Worm (Caenorhabditis elegans) whole organism, L2 larva: ENCODE measurements around the gene F10C1.9.

Source experiments
- C34F6.9 ChIP-seq: fragments of 150-350 bp; optimal IDR thresholded peaks from 2 replicates; lab custom pipeline; 2014; ENCODE audit warnings: missing biosample characterization, missing genetic modification characterization
- F13H6.1 ChIP-seq: sonication (generic microtip); optimal IDR thresholded peaks from 2 replicates; lab custom pipeline; 2016; ENCODE audit warnings: missing genetic modification characterization, missing compliant biosample characterization
- R02D3.7 ChIP-seq: fragments of 150-350 bp; optimal IDR thresholded peaks from 2 replicates; lab custom pipeline; 2014; ENCODE audit warnings: missing biosample characterization, missing genetic modification characterization
- Y55F3AM.14 ChIP-seq: fragments of 200-800 bp; sonication (Bioruptor generic); optimal IDR thresholded peaks from 2 replicates; lab custom pipeline; 2018; ENCODE audit warnings: mild to moderate bottlenecking, missing genetic modification characterization, missing compliant biosample characterization
- alr-1 ChIP-seq: fragments of 150-350 bp; optimal IDR thresholded peaks from 2 replicates; lab custom pipeline; 2014; ENCODE audit warnings: missing biosample characterization, missing genetic modification characterization
- ama-1 ChIP-seq: fragments of 150-350 bp; optimal IDR thresholded peaks from 2 replicates; lab custom pipeline; 2018; ENCODE audit warnings: inconsistent platforms
- blmp-1 ChIP-seq: sonication (generic microtip); optimal IDR thresholded peaks from 2 replicates; lab custom pipeline; 2017; ENCODE audit warnings: missing genetic modification characterization, mild to moderate bottlenecking, missing compliant biosample characterization, antibody characterized with exemption, moderate library complexity; ENCODE audit not compliant: insufficient read depth
- ceh-82 ChIP-seq: fragments of 150-350 bp; optimal IDR thresholded peaks from 2 replicates; lab custom pipeline; 2014; ENCODE audit warnings: missing biosample characterization, missing genetic modification characterization
- crh-2 ChIP-seq: sonication (generic microtip); optimal IDR thresholded peaks from 2 replicates; lab custom pipeline; 2017; ENCODE audit warnings: missing biosample characterization, missing genetic modification characterization
- egl-27 ChIP-seq: sonication (generic microtip); optimal IDR thresholded peaks from 3 replicates; lab custom pipeline; 2017; ENCODE audit warnings: missing biosample characterization, missing genetic modification reagents, missing genetic modification characterization
- elt-1 ChIP-seq: fragments of 150-350 bp; optimal IDR thresholded peaks from 2 replicates; lab custom pipeline; 2014; ENCODE audit warnings: missing biosample characterization, missing genetic modification characterization
- fos-1 ChIP-seq: fragments of 150-350 bp; optimal IDR thresholded peaks from 2 replicates; lab custom pipeline; 2014; ENCODE audit warnings: missing biosample characterization, missing genetic modification characterization
- gmeb-1 ChIP-seq: fragments of 150-350 bp; optimal IDR thresholded peaks from 2 replicates; lab custom pipeline; 2014; ENCODE audit warnings: missing biosample characterization, missing genetic modification characterization
- lin-13 ChIP-seq: fragments of 150-350 bp; optimal IDR thresholded peaks from 2 replicates; lab custom pipeline; 2014; ENCODE audit warnings: missing biosample characterization, missing genetic modification reagents, missing genetic modification characterization
- lin-39 ChIP-seq: fragments of 150-350 bp; optimal IDR thresholded peaks from 2 replicates; lab custom pipeline; 2014; ENCODE audit warnings: missing biosample characterization, missing genetic modification reagents, missing genetic modification characterization
- lsy-2 ChIP-seq, 2 experiments: fragments of 150-350 bp in 1 of 2; sonication (generic microtip) in 1 of 2; optimal IDR thresholded peaks; 2 replicates each; lab custom pipeline; 2014 to 2017; ENCODE audit warnings: missing biosample characterization in 2 of 2, missing genetic modification characterization in 2 of 2
- mab-5 ChIP-seq: fragments of 150-350 bp; optimal IDR thresholded peaks from 2 replicates; lab custom pipeline; 2014; ENCODE audit warnings: missing biosample characterization, missing genetic modification characterization
- mdl-1 ChIP-seq, 2 experiments: fragments of 150-350 bp in 1 of 2; sonication (generic microtip) in 1 of 2; optimal IDR thresholded peaks; 2 replicates each; lab custom pipeline; 2017; ENCODE audit warnings: missing biosample characterization in 2 of 2, missing genetic modification characterization in 2 of 2
- nhr-11 ChIP-seq: fragments of 150-350 bp; optimal IDR thresholded peaks from 2 replicates; lab custom pipeline; 2014; ENCODE audit warnings: missing biosample characterization, missing genetic modification characterization
- nhr-129 ChIP-seq: fragments of 150-350 bp; optimal IDR thresholded peaks from 2 replicates; lab custom pipeline; 2014; ENCODE audit warnings: missing biosample characterization, missing genetic modification characterization
- nhr-21 ChIP-seq: fragments of 150-350 bp; optimal IDR thresholded peaks from 2 replicates; lab custom pipeline; 2014; ENCODE audit warnings: missing biosample characterization, missing genetic modification characterization
- nhr-23 ChIP-seq: fragments of 150-350 bp; optimal IDR thresholded peaks from 2 replicates; lab custom pipeline; 2014; ENCODE audit warnings: missing biosample characterization, missing genetic modification reagents, missing genetic modification characterization
- nhr-25 ChIP-seq: fragments of 150-350 bp; sonication (generic microtip); optimal IDR thresholded peaks from 3 replicates; lab custom pipeline; 2014; ENCODE audit warnings: missing biosample characterization, missing genetic modification characterization
- sem-4 ChIP-seq: fragments of 150-350 bp; optimal IDR thresholded peaks from 2 replicates; lab custom pipeline; 2014; ENCODE audit warnings: missing biosample characterization, missing genetic modification reagents, missing genetic modification characterization
- sma-3 ChIP-seq: sonication (generic microtip); optimal IDR thresholded peaks from 2 replicates; lab custom pipeline; 2016; ENCODE audit warnings: missing genetic modification reagents, missing genetic modification characterization, missing compliant biosample characterization
- sma-9 ChIP-seq, 2 experiments: fragments of 150-350 bp in 1 of 2; sonication (generic microtip) in 1 of 2; optimal IDR thresholded peaks; 2 replicates each; lab custom pipeline; 2014 to 2016; ENCODE audit warnings: missing genetic modification characterization in 2 of 2, mild to moderate bottlenecking in 1 of 2, missing biosample characterization in 1 of 2, missing compliant biosample characterization in 1 of 2, missing genetic modification reagents in 1 of 2, moderate library complexity in 1 of 2
- snpc-4 ChIP-seq: fragments of 150-350 bp; optimal IDR thresholded peaks from 2 replicates; lab custom pipeline; 2014; ENCODE audit warnings: missing biosample characterization, missing genetic modification characterization
- unc-39 ChIP-seq: fragments of 150-350 bp; optimal IDR thresholded peaks from 2 replicates; lab custom pipeline; 2014; ENCODE audit warnings: missing biosample characterization, missing genetic modification characterization
- ztf-11 ChIP-seq: sonication (generic microtip); optimal IDR thresholded peaks from 2 replicates; lab custom pipeline; 2017; ENCODE audit warnings: missing biosample characterization, missing genetic modification characterization
- ztf-4 ChIP-seq: fragments of 150-350 bp; optimal IDR thresholded peaks from 2 replicates; lab custom pipeline; 2014; ENCODE audit warnings: missing biosample characterization, missing genetic modification characterization

The F10C1.9 gene

ce11 chrII:5704479-5704878 is 40.6 kb downstream of the F10C1.9 start:
- TF ChIP-seq nhr-23, result no peak
- peak; percentile 34 for TF ChIP-seq sem-4

ce11 chrII:5702611-5703192 is 42.4 kb downstream of the F10C1.9 start:
- TF ChIP-seq ceh-82 (tag; lab: Kevin White, UChicago) (no peak), nhr-25 (tag; lab: Kevin White, UChicago) (peak; percentile 39)

DNA sequence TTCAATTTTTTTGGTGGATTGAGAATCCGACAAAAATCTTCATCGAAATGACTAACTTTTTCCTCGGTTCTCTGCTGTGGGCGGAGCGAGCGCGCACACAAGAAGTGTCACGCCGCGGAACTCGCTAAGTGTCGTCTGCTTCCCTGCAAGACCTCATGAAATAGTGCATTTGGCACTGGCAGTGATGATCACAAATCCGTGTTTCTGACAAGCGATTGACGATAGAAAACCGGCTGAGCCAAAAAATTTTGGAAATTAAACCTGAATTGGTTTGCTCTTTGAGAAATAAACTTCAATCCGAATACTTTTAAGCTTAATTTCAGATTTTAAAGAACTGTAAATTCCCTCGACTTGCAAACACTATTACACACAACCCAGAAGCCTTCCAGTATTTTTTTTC is 43.6 kb downstream of the F10C1.9 start:
- peak; percentile 44 for TF ChIP-seq mab-5 (tag; lab: Kevin White, UChicago)
- peak; percentile 66 to 77 for TF ChIP-seq mdl-1 (tag; optimal IDR thresholded peaks at IDR 0.05; lab: Kevin White, UChicago)
- TF ChIP-seq sem-4, result no peak
- TF ChIP-seq ama-1 (lab: Kevin White, UChicago), result peak; percentile 91
- no peak for TF ChIP-seq nhr-11 (tag; lab: Kevin White, UChicago)
- no peak for TF ChIP-seq unc-39 (tag; lab: Kevin White, UChicago)
- TF ChIP-seq C34F6.9 (tag; lab: Kevin White, UChicago), result peak; percentile 42
- TF ChIP-seq sma-3 (GFP tag; lab: Kevin White, UChicago), result peak; percentile 81
- no peak for TF ChIP-seq elt-1 (tag; lab: Kevin White, UChicago)
- peak; percentile 42 for TF ChIP-seq lin-13
- peak; percentile 98 for TF ChIP-seq snpc-4 (tag; lab: Kevin White, UChicago)
- peak; percentile 88 for TF ChIP-seq sma-9 (GFP tag; optimal IDR thresholded peaks at IDR 0.05; lab: Kevin White, UChicago)
- TF ChIP-seq sma-9 (tag; optimal IDR thresholded peaks at IDR 0.05; lab: Kevin White, UChicago), result no peak
- peak; percentile 70 for TF ChIP-seq nhr-129 (tag; lab: Kevin White, UChicago)
- peak; percentile 74 for TF ChIP-seq fos-1 (tag; lab: Kevin White, UChicago)
- peak; percentile 77 for TF ChIP-seq crh-2
- TF ChIP-seq egl-27 (tag; lab: Kevin White, UChicago), result peak; percentile 5
- no peak for TF ChIP-seq alr-1 (tag; lab: Kevin White, UChicago)
- TF ChIP-seq lsy-2 (tag; optimal IDR thresholded peaks at IDR 0.05; lab: Kevin White, UChicago), result peak; percentile 57 to 72
- TF ChIP-seq nhr-21, result peak; percentile 82
- TF ChIP-seq gmeb-1 (tag; lab: Kevin White, UChicago), result peak; percentile 69
- peak; percentile 34 for TF ChIP-seq nhr-25 (tag; lab: Kevin White, UChicago)
- peak; percentile 60 for TF ChIP-seq F13H6.1 (tag; lab: Kevin White, UChicago)

DNA sequence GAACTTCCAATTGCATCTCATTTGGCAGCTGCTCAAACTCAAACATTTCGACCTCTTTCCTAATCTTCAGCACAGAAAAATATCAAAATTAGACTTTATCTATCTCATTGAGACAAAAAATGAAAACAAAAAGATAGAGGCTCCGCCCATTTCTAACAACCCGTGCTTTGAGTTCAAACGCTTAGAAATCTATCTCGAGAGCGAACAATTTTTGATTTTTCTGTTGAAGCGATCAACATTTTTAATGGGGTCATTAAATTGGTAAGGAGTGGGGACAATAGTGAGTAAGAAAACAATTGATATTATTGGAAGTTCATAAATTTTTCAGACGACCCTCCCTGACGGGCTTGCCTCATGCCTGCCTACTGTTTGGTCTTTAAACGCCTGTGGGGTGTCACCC is 46.2 kb downstream of the F10C1.9 start, which contains the start of the genes C25H3.10 and C25H3.1:
C25H3.10 (minus strand) TSS at position 101 of the 400 bp plus-strand sequence.
C25H3.1 (plus strand) TSS at position 203 of the 400 bp plus-strand sequence.
- peak; percentile 6 for TF ChIP-seq snpc-4 (tag; lab: Kevin White, UChicago)
- no peak for TF ChIP-seq lin-13
- TF ChIP-seq, all 48 proteins: peak for 1

DNA sequence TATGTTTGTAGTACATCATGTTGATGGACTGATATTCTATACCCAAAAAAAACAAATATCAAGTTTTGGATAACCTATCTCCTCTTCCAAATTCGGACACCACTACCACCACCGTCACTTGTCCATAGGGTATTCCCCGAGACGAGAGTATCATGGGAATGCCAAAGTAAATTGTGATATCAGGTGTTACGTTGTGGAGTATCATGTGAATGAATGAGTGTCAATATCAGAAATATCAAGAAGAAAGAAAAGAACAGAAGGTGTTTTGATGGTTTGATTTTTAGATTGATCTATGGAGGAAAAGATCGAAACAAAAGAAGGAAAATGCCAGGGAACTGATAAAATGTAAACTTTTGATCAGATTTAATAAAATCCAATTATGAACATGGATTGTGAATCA is 46.8 kb downstream of the F10C1.9 start:
- TF ChIP-seq nhr-21, result peak; percentile 35
- TF ChIP-seq ceh-82 (tag; lab: Kevin White, UChicago), result no peak
- TF ChIP-seq ztf-11 (tag; lab: Kevin White, UChicago), result no peak
- peak; percentile 59 for TF ChIP-seq snpc-4 (tag; lab: Kevin White, UChicago)
- TF ChIP-seq lin-39, result no peak
- peak; percentile 34 for TF ChIP-seq ztf-4
- TF ChIP-seq R02D3.7 (tag; lab: Kevin White, UChicago), result no peak
- peak; percentile 27 for TF ChIP-seq sma-3 (GFP tag; lab: Kevin White, UChicago)
- peak; percentile 32 for TF ChIP-seq fos-1 (tag; lab: Kevin White, UChicago)
- TF ChIP-seq lsy-2 (tag; optimal IDR thresholded peaks at IDR 0.05; lab: Kevin White, UChicago), result peak in 1 of 2 experiments; percentile 44
- TF ChIP-seq Y55F3AM.14, result no peak
- TF ChIP-seq gmeb-1 (tag; lab: Kevin White, UChicago), result peak; percentile 60
- TF ChIP-seq F13H6.1 (tag; lab: Kevin White, UChicago), result peak; percentile 10
- TF ChIP-seq blmp-1 (tag; lab: Kevin White, UChicago), result no peak
- peak; percentile 43 for TF ChIP-seq C34F6.9 (tag; lab: Kevin White, UChicago)
- TF ChIP-seq nhr-11 (tag; lab: Kevin White, UChicago), result no peak
- peak; percentile 86 for TF ChIP-seq nhr-129 (tag; lab: Kevin White, UChicago)
- peak; percentile 49 for TF ChIP-seq crh-2
- TF ChIP-seq sma-9 (GFP tag; optimal IDR thresholded peaks at IDR 0.05; lab: Kevin White, UChicago), result peak; percentile 80
- no peak for TF ChIP-seq sma-9 (tag; optimal IDR thresholded peaks at IDR 0.05; lab: Kevin White, UChicago)
